Worm (Caenorhabditis elegans): Measurements from ENCODE around the gene bath-23.

DNA sequence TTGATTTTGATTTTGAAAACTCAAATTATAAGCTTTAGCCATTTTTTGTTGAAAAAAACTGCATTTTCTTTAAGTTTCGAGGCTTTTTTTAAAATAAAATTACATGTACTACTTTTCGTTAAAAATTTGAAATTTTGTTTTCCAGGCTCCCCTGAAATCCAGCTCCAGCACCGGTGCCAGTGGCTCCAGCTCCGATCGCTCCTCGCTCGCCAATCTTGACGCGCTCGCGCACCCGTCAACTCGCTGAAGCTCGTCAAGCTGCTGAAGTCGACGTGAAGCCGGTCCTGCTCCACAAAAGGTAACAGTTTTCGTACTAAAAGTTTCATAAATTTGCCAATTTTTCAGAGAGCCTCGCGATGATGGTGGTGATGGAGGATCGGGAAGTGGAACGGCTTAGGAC lies 30.3 kb upstream of the bath-23 start:
- TF ChIP-seq him-1 (tag; optimal IDR thresholded peaks at IDR 0.05) (no peak), dao-5 (tag; optimal IDR thresholded peaks at IDR 0.05) (no peak)

Data from whole organism, L4/young adult.